Worm (Caenorhabditis elegans) whole organism, late embryonic: ENCODE data around the gene F10E7.2.
A peak's percentile ranks its signal among the peaks of the same experiment; 100 is the strongest.

Experiments
- ahr-1 ChIP-seq: sonication (generic microtip); optimal IDR thresholded peaks from 2 replicates; lab custom pipeline; 2016; ENCODE audit warnings: missing genetic modification characterization, missing compliant biosample characterization
- ama-1 ChIP-seq: fragments of 150-350 bp; optimal IDR thresholded peaks from 2 replicates; lab custom pipeline; 2014
- ceh-19 ChIP-seq: fragments of 200-800 bp; sonication (Bioruptor generic); optimal IDR thresholded peaks from 2 replicates; lab custom pipeline; 2018; ENCODE audit warnings: mild to moderate bottlenecking, missing genetic modification characterization, missing compliant biosample characterization
- ceh-9 ChIP-seq: sonication (generic microtip); optimal IDR thresholded peaks from 2 replicates; lab custom pipeline; 2016; ENCODE audit warnings: mild to moderate bottlenecking, missing genetic modification characterization, inconsistent platforms, missing compliant biosample characterization
- dmd-4 ChIP-seq: sonication (generic microtip); optimal IDR thresholded peaks from 2 replicates; lab custom pipeline; 2016; ENCODE audit warnings: borderline replicate concordance, missing genetic modification characterization, missing compliant biosample characterization
- ets-4 ChIP-seq: sonication (generic microtip); optimal IDR thresholded peaks from 2 replicates; lab custom pipeline; 2016; ENCODE audit warnings: missing genetic modification characterization, missing compliant biosample characterization
- gmeb-2 ChIP-seq: sonication (generic microtip); optimal IDR thresholded peaks from 2 replicates; lab custom pipeline; 2016; ENCODE audit warnings: missing genetic modification characterization, inconsistent platforms, missing compliant biosample characterization
- nhr-11 ChIP-seq: fragments of 150-350 bp; optimal IDR thresholded peaks from 2 replicates; lab custom pipeline; 2014; ENCODE audit warnings: missing biosample characterization, missing genetic modification characterization
- pqm-1 ChIP-seq: sonication (generic microtip); optimal IDR thresholded peaks from 2 replicates; lab custom pipeline; 2016; ENCODE audit warnings: missing genetic modification characterization, missing compliant biosample characterization
- sox-4 ChIP-seq: sonication (generic microtip); optimal IDR thresholded peaks from 2 replicates; lab custom pipeline; 2017; ENCODE audit warnings: mild to moderate bottlenecking, missing genetic modification characterization, inconsistent platforms, missing compliant biosample characterization
- zip-5 ChIP-seq: sonication (generic microtip); optimal IDR thresholded peaks from 2 replicates; lab custom pipeline; 2016; ENCODE audit warnings: missing genetic modification characterization, missing compliant biosample characterization

- TF ChIP-seq gmeb-2 (tag; lab: Kevin White, UChicago) (no peak), sox-4 (tag; lab: Kevin White, UChicago) (no peak), dmd-4 (tag; lab: Kevin White, UChicago) (no peak), zip-5 (tag; lab: Kevin White, UChicago) (no peak), ets-4 (tag; lab: Kevin White, UChicago) (peak; percentile 39), pqm-1 (tag; lab: Kevin White, UChicago) (no peak), ceh-9 (tag; lab: Kevin White, UChicago) (no peak), ahr-1 (tag; lab: Kevin White, UChicago) (no peak), ama-1 (lab: Kevin White, UChicago) (no peak), ceh-19 (GFP tag; lab: Kevin White, UChicago) (no peak), nhr-11 (tag; lab: Kevin White, UChicago) (no peak)
Observed at ce11 chrII:7104794-7105613, 17.0 kb upstream of the F10E7.2 start, which contains the start of the genes farl-11 and rpl-33.
